Fruit fly (Drosophila melanogaster): ENCODE data around the gene CG15255.

- TF ChIP-seq gcm (GFP tag; optimal IDR thresholded peaks at IDR 0.05) (no peak), NFAT (GFP tag; IDR thresholded peaks at IDR 0.05) (no peak), row (GFP tag; IDR thresholded peaks at IDR 0.05) (no peak), CG3281 (GFP tag; optimal IDR thresholded peaks at IDR 0.05) (no peak), trem (tag; optimal IDR thresholded peaks at IDR 0.05) (no peak), dmrt99B (tag; optimal IDR thresholded peaks at IDR 0.05) (no peak), ems (GFP tag; optimal IDR thresholded peaks at IDR 0.05) (no peak), CG7839 (tag; optimal IDR thresholded peaks at IDR 0.05) (no peak), Gug (GFP tag; IDR thresholded peaks at IDR 0.05) (no peak), CG10959 (GFP tag; IDR thresholded peaks at IDR 0.05) (no peak), CG4328 (GFP tag; optimal IDR thresholded peaks at IDR 0.05) (no peak), CG15011 (GFP tag; optimal IDR thresholded peaks at IDR 0.05) (no peak)
These were observed 4.7 kb upstream of the CG15255 start, which contains the start of gene CG15253 for dm6 chr2L:15616251-15616650.

Data from whole organism, embryonic.